Worm (Caenorhabditis elegans): Measurements from ENCODE around the gene nemp-1.

DNA sequence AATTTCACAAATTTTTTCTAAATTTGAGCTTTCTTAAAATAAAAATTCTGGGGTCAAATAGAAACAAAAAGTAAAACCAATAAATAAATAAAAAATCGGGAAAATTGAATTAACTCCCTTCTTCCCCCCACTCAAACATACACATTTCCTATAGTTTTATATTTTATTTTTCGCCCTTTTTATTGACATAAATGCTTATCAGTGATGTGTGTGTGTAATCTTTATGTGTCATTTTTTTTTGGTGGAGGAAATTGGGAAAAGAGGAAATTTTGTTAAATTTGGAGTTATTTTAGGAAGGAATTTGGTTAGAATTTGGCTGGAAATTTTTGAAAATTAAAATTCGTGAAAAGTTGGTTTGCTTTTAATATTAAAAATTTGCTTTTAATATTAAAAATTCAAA, 49.6 kb upstream of the nemp-1 start:
- TF ChIP-seq ceh-79 (tag; optimal IDR thresholded peaks at IDR 0.05) = no peak
- TF ChIP-seq F22D6.2 (tag; optimal IDR thresholded peaks at IDR 0.05) = no peak
- no peak for TF ChIP-seq dpl-1 (GFP tag; optimal IDR thresholded peaks at IDR 0.05)
- no peak for TF ChIP-seq ceh-27 (GFP tag; optimal IDR thresholded peaks at IDR 0.05)

Data from whole organism, young adult.